Worm (Caenorhabditis elegans) whole organism, L4/young adult: ENCODE data around the gene mbl-1.

ENCODE experiments used
- W03F9.2 ChIP-seq: fragments of 150-350 bp; optimal IDR thresholded peaks from 2 replicates; lab custom pipeline; 2014; ENCODE audit warnings: missing biosample characterization, missing genetic modification characterization
- him-1 ChIP-seq: sonication (generic microtip); optimal IDR thresholded peaks from 2 replicates; lab custom pipeline; 2016; ENCODE audit warnings: missing genotype, missing genetic modification reagents, missing genetic modification characterization, missing compliant biosample characterization

ce11 chrX:16967813-16968212 lies 10.6 kb upstream of the mbl-1 start:
- TF ChIP-seq him-1 (tag; lab: Kevin White, UChicago) (no peak), W03F9.2 (tag; lab: Kevin White, UChicago) (no peak)
